Fruit fly (Drosophila melanogaster) whole organism, embryonic: ENCODE measurements around the gene CG5902.

Experiments used
- CG11456 ChIP-seq: fragments of 200-800 bp; sonication (Bioruptor generic); IDR thresholded peaks from 3 replicates; pipeline ENCODE4 v1.3.6; 2022; ENCODE audit warnings: missing biosample characterization, missing genetic modification characterization
- CG13287 ChIP-seq: fragments of 200-800 bp; sonication (Bioruptor generic); IDR thresholded peaks from 2 replicates; pipeline ENCODE4 v1.3.6; 2022; ENCODE audit warnings: missing biosample characterization, missing genetic modification characterization; ENCODE audit not compliant: partially characterized antibody
- CG13624 ChIP-seq: fragments of 200-800 bp; sonication (Bioruptor generic); optimal IDR thresholded peaks from 2 replicates; lab custom pipeline; 2016; ENCODE audit warnings: missing biosample characterization, missing genetic modification characterization
- CG14860 ChIP-seq: fragments of 200-800 bp; sonication (Bioruptor generic); IDR thresholded peaks from 3 replicates; pipeline ENCODE4 v1.3.6; 2022; ENCODE audit warnings: missing biosample characterization, missing genetic modification characterization; ENCODE audit not compliant: partially characterized antibody
- CG1603 ChIP-seq: fragments of 200-800 bp; sonication (Bioruptor generic); optimal IDR thresholded peaks from 2 replicates; lab custom pipeline; 2019; ENCODE audit warnings: missing biosample characterization, mild to moderate bottlenecking, missing genetic modification characterization, moderate library complexity
- CG17802 ChIP-seq: fragments of 200-800 bp; sonication (Bioruptor generic); optimal IDR thresholded peaks from 2 replicates; lab custom pipeline; 2018; ENCODE audit warnings: missing biosample characterization, mild to moderate bottlenecking, missing genetic modification characterization, moderate library complexity
- CG18262 ChIP-seq: fragments of 200-800 bp; optimal IDR thresholded peaks from 3 replicates; lab custom pipeline; 2019; ENCODE audit warnings: missing biosample characterization, mild to moderate bottlenecking, missing genetic modification characterization, moderate library complexity
- CG18764 ChIP-seq: fragments of 200-800 bp; sonication (Bioruptor generic); optimal IDR thresholded peaks from 3 replicates; lab custom pipeline; 2016; ENCODE audit warnings: missing biosample characterization, missing genetic modification characterization
- CG31365 ChIP-seq: fragments of 200-800 bp; sonication (Bioruptor generic); optimal IDR thresholded peaks from 2 replicates; lab custom pipeline; 2018; ENCODE audit warnings: missing biosample characterization, mild to moderate bottlenecking, missing genetic modification characterization
- CG32772 ChIP-seq: fragments of 200-800 bp; sonication (Bioruptor generic); IDR thresholded peaks from 2 replicates; pipeline ENCODE4 v1.3.6; 2022; ENCODE audit warnings: missing biosample characterization, missing genetic modification characterization
- CG7987 ChIP-seq: fragments of 200-800 bp; sonication (Bioruptor generic); optimal IDR thresholded peaks from 2 replicates; lab custom pipeline; 2018; ENCODE audit warnings: missing biosample characterization, mild to moderate bottlenecking, missing genetic modification characterization, moderate library complexity
- CG9727 ChIP-seq: fragments of 200-800 bp; sonication (Bioruptor generic); optimal IDR thresholded peaks from 3 replicates; lab custom pipeline; 2017; ENCODE audit warnings: missing biosample characterization, mild to moderate bottlenecking, missing genetic modification characterization
- CG9797 ChIP-seq: fragments of 200-800 bp; sonication (Bioruptor generic); optimal IDR thresholded peaks from 3 replicates; lab custom pipeline; 2018; ENCODE audit warnings: missing biosample characterization, mild to moderate bottlenecking, missing genetic modification characterization
- CG9876 ChIP-seq: fragments of 200-800 bp; sonication (Bioruptor generic); optimal IDR thresholded peaks from 2 replicates; lab custom pipeline; 2016; ENCODE audit warnings: missing biosample characterization, missing genetic modification characterization
- CkIIα-i1 ChIP-seq: fragments of 200-800 bp; sonication (Bioruptor generic); IDR thresholded peaks from 2 replicates; pipeline ENCODE4 v1.3.6; 2022; ENCODE audit warnings: missing biosample characterization, missing genetic modification characterization
- CrebB ChIP-seq: fragments of 200-800 bp; sonication (Bioruptor generic); optimal IDR thresholded peaks from 3 replicates; lab custom pipeline; 2018; ENCODE audit warnings: missing biosample characterization, mild to moderate bottlenecking, missing genetic modification characterization
- D ChIP-seq, 2 experiments: fragments of 200-800 bp in 1 of 2; fragments of >200 bp in 1 of 2; sonication (Bioruptor generic) in 1 of 2; optimal IDR thresholded peaks; 2 replicates in 1 of 2; 3 replicates in 1 of 2; lab custom pipeline; 2017; ENCODE audit warnings: mild to moderate bottlenecking in 1 of 2, missing biosample characterization in 1 of 2, missing genetic modification characterization in 1 of 2, missing genetic modification reagents in 1 of 2
- Deaf1 ChIP-seq: fragments of 200-800 bp; optimal IDR thresholded peaks from 3 replicates; lab custom pipeline; 2019; ENCODE audit warnings: missing biosample characterization, mild to moderate bottlenecking, missing genetic modification characterization, moderate library complexity
- Gug ChIP-seq: fragments of 200-800 bp; sonication (Bioruptor generic); IDR thresholded peaks from 4 replicates; pipeline ENCODE4 v1.3.6; 2022; ENCODE audit warnings: missing biosample characterization, missing genetic modification characterization
- H2.0 ChIP-seq: fragments of 200-800 bp; sonication (Bioruptor generic); IDR thresholded peaks from 2 replicates; pipeline ENCODE4 v1.3.6; 2022; ENCODE audit warnings: missing biosample characterization, missing genetic modification characterization
- NFAT ChIP-seq: fragments of 200-800 bp; sonication (Bioruptor generic); IDR thresholded peaks from 2 replicates; pipeline ENCODE4 v1.3.6; 2022; ENCODE audit warnings: missing biosample characterization, missing genetic modification characterization
- Side ChIP-seq: fragments of 200-800 bp; sonication (Bioruptor generic); optimal IDR thresholded peaks from 2 replicates; lab custom pipeline; 2016; ENCODE audit warnings: missing biosample characterization, missing genetic modification characterization
- Trl ChIP-seq, 3 experiments: fragments of >200 bp in 2 of 3; fragments of 200-800 bp in 1 of 3; sonication (Bioruptor generic) in 1 of 3; optimal IDR thresholded peaks; 2 replicates in 1 of 3; 3 replicates in 2 of 3; lab custom pipeline; 2016 to 2017; ENCODE audit warnings: missing biosample characterization in 1 of 3, missing genetic modification characterization in 1 of 3
- Xbp1 ChIP-seq: fragments of 200-800 bp; sonication (Bioruptor generic); optimal IDR thresholded peaks from 3 replicates; lab custom pipeline; 2016; ENCODE audit warnings: missing biosample characterization, mild to moderate bottlenecking, missing genetic modification characterization
- abd-A ChIP-seq: fragments of 200-800 bp; sonication (Bioruptor generic); optimal IDR thresholded peaks from 3 replicates; lab custom pipeline; 2019; ENCODE audit warnings: missing biosample characterization, mild to moderate bottlenecking, missing genetic modification characterization, moderate library complexity
- ac ChIP-seq: fragments of 200-800 bp; sonication (Bioruptor generic); optimal IDR thresholded peaks from 3 replicates; lab custom pipeline; 2017; ENCODE audit warnings: missing biosample characterization, mild to moderate bottlenecking, missing genetic modification characterization
- aop ChIP-seq: fragments of 200-800 bp; sonication (Bioruptor generic); IDR thresholded peaks from 2 replicates; pipeline ENCODE4 v1.3.6; 2022; ENCODE audit warnings: missing biosample characterization, missing genetic modification characterization
- bcd ChIP-seq: fragments of 200-800 bp; sonication (Bioruptor generic); optimal IDR thresholded peaks from 2 replicates; lab custom pipeline; 2017; ENCODE audit warnings: missing biosample characterization, mild to moderate bottlenecking, missing genetic modification characterization
- bigmax ChIP-seq: fragments of 200-800 bp; sonication (Bioruptor generic); optimal IDR thresholded peaks from 2 replicates; lab custom pipeline; 2018; ENCODE audit warnings: missing biosample characterization, mild to moderate bottlenecking, missing genetic modification characterization
- btn ChIP-seq: fragments of 200-800 bp; sonication (Bioruptor generic); optimal IDR thresholded peaks from 2 replicates; lab custom pipeline; 2016; ENCODE audit warnings: missing biosample characterization, missing genetic modification characterization
- corto ChIP-seq: fragments of 200-800 bp; sonication (Bioruptor generic); optimal IDR thresholded peaks from 2 replicates; lab custom pipeline; 2016; ENCODE audit warnings: missing biosample characterization, mild to moderate bottlenecking, missing genetic modification characterization, moderate library complexity
- dan ChIP-seq: fragments of 200-800 bp; sonication (Bioruptor generic); IDR thresholded peaks from 2 replicates; pipeline ENCODE4 v1.3.6; 2022; ENCODE audit warnings: missing biosample characterization, missing genetic modification characterization
- dm ChIP-seq: fragments of 200-800 bp; sonication (Bioruptor generic); optimal IDR thresholded peaks from 3 replicates; lab custom pipeline; 2016; ENCODE audit warnings: missing biosample characterization, missing genetic modification characterization
- ems ChIP-seq: fragments of 200-800 bp; sonication (Bioruptor generic); optimal IDR thresholded peaks from 3 replicates; lab custom pipeline; 2016; ENCODE audit warnings: missing biosample characterization, missing genetic modification characterization
- fd3F ChIP-seq: fragments of 200-800 bp; sonication (Bioruptor generic); optimal IDR thresholded peaks from 2 replicates; lab custom pipeline; 2018; ENCODE audit warnings: missing biosample characterization, mild to moderate bottlenecking, missing genetic modification characterization, moderate library complexity
- gcm2 ChIP-seq: fragments of 200-800 bp; sonication (Bioruptor generic); optimal IDR thresholded peaks from 2 replicates; lab custom pipeline; 2016; ENCODE audit warnings: missing biosample characterization, missing genetic modification characterization
- h ChIP-seq: fragments of >200 bp; optimal IDR thresholded peaks from 2 replicates; lab custom pipeline; 2017
- ken ChIP-seq: fragments of 200-800 bp; sonication (Bioruptor generic); IDR thresholded peaks from 3 replicates; pipeline ENCODE4 v1.3.6; 2022; ENCODE audit warnings: missing biosample characterization, missing genetic modification characterization
- lola ChIP-seq, 3 experiments: fragments of >200 bp in 2 of 3; fragments of 200-800 bp in 1 of 3; sonication (Bioruptor generic) in 1 of 3; optimal IDR thresholded peaks; 2 replicates each; lab custom pipeline; 2017 to 2019; ENCODE audit warnings: missing biosample characterization in 3 of 3, missing genetic modification characterization in 3 of 3, mild to moderate bottlenecking in 1 of 3, moderate library complexity in 1 of 3
- nom ChIP-seq: fragments of 200-800 bp; sonication (Bioruptor generic); optimal IDR thresholded peaks from 2 replicates; lab custom pipeline; 2017; ENCODE audit warnings: missing biosample characterization, missing genetic modification characterization, mild to moderate bottlenecking, moderate library complexity, missing genetic modification reagents
- pfk ChIP-seq: fragments of 200-800 bp; sonication (Bioruptor generic); optimal IDR thresholded peaks from 2 replicates; lab custom pipeline; 2018; ENCODE audit warnings: missing biosample characterization, mild to moderate bottlenecking, missing genetic modification characterization, moderate library complexity
- pita ChIP-seq: fragments of 200-800 bp; sonication (Bioruptor generic); optimal IDR thresholded peaks from 2 replicates; lab custom pipeline; 2017; ENCODE audit warnings: missing biosample characterization, mild to moderate bottlenecking, missing genetic modification characterization
- pzg ChIP-seq: fragments of 200-800 bp; sonication (Bioruptor generic); optimal IDR thresholded peaks from 3 replicates; lab custom pipeline; 2018; ENCODE audit warnings: missing biosample characterization, mild to moderate bottlenecking, missing genetic modification characterization, moderate library complexity
- salm ChIP-seq: fragments of 200-800 bp; sonication (Bioruptor generic); optimal IDR thresholded peaks from 2 replicates; lab custom pipeline; 2018; ENCODE audit warnings: missing biosample characterization, mild to moderate bottlenecking, missing genetic modification characterization
- schlank ChIP-seq: fragments of 200-800 bp; sonication (Bioruptor generic); optimal IDR thresholded peaks from 2 replicates; lab custom pipeline; 2018; ENCODE audit warnings: missing biosample characterization, mild to moderate bottlenecking, missing genetic modification characterization
- vvl ChIP-seq: fragments of 200-800 bp; sonication (Bioruptor generic); IDR thresholded peaks from 2 replicates; pipeline ENCODE4 v1.3.6; 2022; ENCODE audit warnings: missing biosample characterization, missing genetic modification characterization
- wor ChIP-seq: fragments of 200-800 bp; sonication (Bioruptor generic); IDR thresholded peaks from 2 replicates; pipeline ENCODE4 v1.3.6; 2022; ENCODE audit warnings: missing biosample characterization, missing genetic modification characterization

CG5902 gene

DNA sequence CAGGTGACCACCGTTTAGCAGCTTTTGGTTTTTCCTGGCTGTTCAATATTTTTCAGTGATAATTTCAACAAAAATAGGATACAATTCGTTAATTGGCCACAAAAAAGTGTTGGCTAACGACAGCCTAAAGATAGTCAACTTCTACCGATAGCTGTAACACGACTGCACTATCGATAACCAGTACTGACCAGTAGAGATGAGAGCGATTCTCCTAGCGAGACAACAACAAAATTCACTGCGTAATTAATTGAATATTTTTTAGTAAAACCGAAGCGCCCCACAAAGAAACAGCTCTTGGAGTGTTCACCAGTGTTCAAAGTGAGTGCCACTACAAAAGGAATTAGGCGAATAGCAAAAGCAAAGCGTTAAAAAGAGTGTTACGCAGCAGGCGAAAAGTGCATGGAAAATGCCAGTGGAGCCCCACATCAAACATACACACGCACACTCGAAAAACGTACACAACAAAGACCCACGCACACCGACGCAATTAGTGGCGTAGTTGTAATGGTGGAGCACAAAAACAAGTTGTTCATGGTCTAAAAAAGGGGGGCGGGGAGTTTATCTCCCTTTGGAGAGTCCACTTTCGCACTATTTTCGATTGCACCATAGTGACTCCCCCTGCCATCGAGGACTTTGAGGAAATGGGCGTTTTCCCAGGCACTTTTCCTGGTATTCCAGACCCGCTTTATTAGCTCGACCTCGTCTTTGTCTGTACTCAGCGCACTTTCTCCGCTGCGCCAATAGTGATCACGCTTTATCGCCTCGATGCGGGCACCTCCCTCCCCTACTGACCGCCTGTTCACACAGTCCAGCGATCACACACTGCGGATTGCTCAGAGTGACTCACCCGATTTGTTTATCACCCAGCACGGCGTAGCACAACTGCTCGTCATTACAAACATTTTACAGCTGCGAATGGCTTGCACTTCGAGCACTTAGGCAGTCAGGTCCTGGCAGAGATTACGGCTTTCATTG, 6.7 kb downstream of the CG5902 start, which contains the start of the genes Epp and Rab7 (continued):
- TF ChIP-seq CG14860 (GFP tag; lab: Robert Waterston, UW) = peak; percentile 85
- no peak for TF ChIP-seq CrebB (tag; lab: Kevin White, UChicago)
- TF ChIP-seq Gug (GFP tag; lab: Robert Waterston, UW) = no peak; the same call in 3 of the 4 replicates
- TF ChIP-seq Trl (optimal IDR thresholded peaks at IDR 0.05; lab: Kevin White, UChicago) = peak in 1 of 2 experiments; percentile 5
- TF ChIP-seq Trl (GFP tag; optimal IDR thresholded peaks at IDR 0.05; lab: Kevin White, UChicago) = peak; percentile 51
- TF ChIP-seq CG18262 (tag; lab: Kevin White, UChicago) = peak; percentile 15
- TF ChIP-seq aop (GFP tag; lab: Robert Waterston, UW) = no peak
- peak; percentile 39 for TF ChIP-seq CG9797 (GFP tag; lab: Kevin White, UChicago)
- TF ChIP-seq ac (GFP tag; lab: Kevin White, UChicago) = no peak
- peak; percentile 30 for TF ChIP-seq CG18764
- TF ChIP-seq D (optimal IDR thresholded peaks at IDR 0.05; lab: Kevin White, UChicago) = no peak
- TF ChIP-seq D (GFP tag; optimal IDR thresholded peaks at IDR 0.05; lab: Kevin White, UChicago) = no peak
- peak; percentile 62 for TF ChIP-seq dm
- TF ChIP-seq btn (GFP tag; lab: Kevin White, UChicago) = no peak
- peak; percentile 90 for TF ChIP-seq pzg (GFP tag; lab: Kevin White, UChicago)
- TF ChIP-seq CG11456 = 0 out of 3 replicates have a peak, but pooled peaks have one; percentile 44
- TF ChIP-seq CkIIα-i1 (GFP tag; lab: Robert Waterston, UW) = no peak
- no peak for TF ChIP-seq pita
- TF ChIP-seq pfk (GFP tag; lab: Kevin White, UChicago) = peak; percentile 2
- TF ChIP-seq CG13624 (GFP tag; lab: Kevin White, UChicago) = peak; percentile 97
- TF ChIP-seq CG13287 (GFP tag; lab: Robert Waterston, UW) = peak; percentile 91
- no peak for TF ChIP-seq wor
- TF ChIP-seq corto = peak; percentile 13
- no peak for TF ChIP-seq CG31365 (tag; lab: Kevin White, UChicago)
- TF ChIP-seq salm (tag; lab: Kevin White, UChicago) = no peak
- TF ChIP-seq abd-A (tag; lab: Kevin White, UChicago) = no peak
- TF ChIP-seq lola (GFP tag; optimal IDR thresholded peaks at IDR 0.05; lab: Kevin White, UChicago) = no peak
- TF ChIP-seq CG1603 (tag; lab: Kevin White, UChicago) = peak; percentile 71
- no peak for TF ChIP-seq gcm2 (GFP tag; lab: Kevin White, UChicago)
- TF ChIP-seq CG9876 (GFP tag; lab: Kevin White, UChicago) = no peak
- TF ChIP-seq ems = peak; percentile 68
- TF ChIP-seq fd3F = no peak
- no peak for TF ChIP-seq dan (GFP tag; lab: Robert Waterston, UW)
- no peak for TF ChIP-seq bigmax (GFP tag; lab: Kevin White, UChicago)
- peak; percentile 35 for TF ChIP-seq CG7987
- no peak for TF ChIP-seq h (lab: Kevin White, UChicago)
- TF ChIP-seq Side (GFP tag; lab: Kevin White, UChicago) = peak; percentile 0
- peak; percentile 66; the same call in 1 of the 2 replicates for TF ChIP-seq NFAT (GFP tag; lab: Robert Waterston, UW)
- TF ChIP-seq schlank (tag; lab: Kevin White, UChicago) = no peak
- no peak for TF ChIP-seq CG32772 (GFP tag; lab: Robert Waterston, UW)
- TF ChIP-seq CG9727 (GFP tag; lab: Kevin White, UChicago) = no peak
- TF ChIP-seq H2.0 (GFP tag; lab: Robert Waterston, UW) = no peak
- TF ChIP-seq ken = peak; percentile 53; the same call in 1 of the 3 replicates
- TF ChIP-seq Xbp1 (GFP tag; lab: Kevin White, UChicago) = peak; percentile 51
- TF ChIP-seq Deaf1 = no peak
- TF ChIP-seq CG17802 = no peak
- TF ChIP-seq bcd (GFP tag; lab: Kevin White, UChicago) = no peak
- peak; percentile 63 for TF ChIP-seq vvl
- TF ChIP-seq nom (GFP tag; lab: Kevin White, UChicago) = peak; percentile 90
